Worm (Caenorhabditis elegans) whole organism, young adult: Measurements from ENCODE around the gene kin-36.

ENCODE experiments used
- B0261.1 ChIP-seq: sonication (generic microtip); optimal IDR thresholded peaks from 2 replicates; lab custom pipeline; 2016; ENCODE audit warnings: mild to moderate bottlenecking, missing genetic modification characterization, moderate library complexity, missing compliant biosample characterization
- B0336.3 ChIP-seq: fragments of 200-800 bp; sonication (Bioruptor generic); IDR thresholded peaks from 2 replicates; pipeline ENCODE4 v1.3.6; 2022; ENCODE audit warnings: missing genetic modification characterization, missing compliant biosample characterization
- C06A6.2 ChIP-seq: fragments of 200-800 bp; sonication (Bioruptor generic); conservative IDR thresholded peaks from 2 replicates; pipeline ENCODE4 v1.3.6; 2022; ENCODE audit warnings: missing genetic modification characterization, missing compliant biosample characterization
- F10E7.11 ChIP-seq: sonication (generic microtip); optimal IDR thresholded peaks from 2 replicates; lab custom pipeline; 2017; ENCODE audit warnings: mild to moderate bottlenecking, missing genetic modification characterization, moderate library complexity, missing compliant biosample characterization
- F23B12.7 ChIP-seq: sonication (generic microtip); optimal IDR thresholded peaks from 2 replicates; lab custom pipeline; 2017; ENCODE audit warnings: missing genetic modification characterization, mild to moderate bottlenecking, missing compliant biosample characterization, antibody characterized with exemption, moderate library complexity; ENCODE audit not compliant: insufficient read depth
- F39B2.1 ChIP-seq: fragments of 200-800 bp; sonication (Bioruptor generic); IDR thresholded peaks from 2 replicates; pipeline ENCODE4 v1.3.6; 2022; ENCODE audit warnings: missing genetic modification reagents, missing genetic modification characterization, missing compliant biosample characterization
- F52B5.7 ChIP-seq: sonication (generic microtip); optimal IDR thresholded peaks from 2 replicates; lab custom pipeline; 2016; ENCODE audit warnings: mild to moderate bottlenecking, missing genetic modification characterization, missing compliant biosample characterization
- F55B11.4 ChIP-seq: sonication (generic microtip); optimal IDR thresholded peaks from 2 replicates; lab custom pipeline; 2016; ENCODE audit warnings: missing compliant biosample characterization, missing genetic modification characterization, borderline replicate concordance; ENCODE audit not compliant: insufficient read depth
- K12H6.12 ChIP-seq: fragments of 200-800 bp; sonication (Bioruptor generic); optimal IDR thresholded peaks from 2 replicates; lab custom pipeline; 2018; ENCODE audit warnings: mild to moderate bottlenecking, missing genetic modification characterization, missing compliant biosample characterization
- Y53G8AR.9 ChIP-seq: fragments of 200-800 bp; sonication (Bioruptor generic); conservative IDR thresholded peaks from 2 replicates; pipeline ENCODE4 v1.3.6; 2022; ENCODE audit warnings: missing genetic modification reagents, missing genetic modification characterization, missing compliant biosample characterization
- ama-1 ChIP-seq, 3 experiments: fragments of 150-350 bp in 1 of 3; sonication (generic microtip) in 2 of 3; optimal IDR thresholded peaks; 2 replicates each; lab custom pipeline; 2014 to 2018; ENCODE audit warnings: missing biosample characterization in 2 of 3, missing genetic modification characterization in 2 of 3, missing genetic modification reagents in 2 of 3
- bed-1 ChIP-seq: fragments of 200-800 bp; sonication (Bioruptor generic); IDR thresholded peaks from 2 replicates; pipeline ENCODE4 v1.3.6; 2022; ENCODE audit warnings: missing genetic modification reagents, missing genetic modification characterization, missing compliant biosample characterization
- bed-2 ChIP-seq: fragments of 200-800 bp; sonication (Bioruptor generic); IDR thresholded peaks from 2 replicates; pipeline ENCODE4 v1.3.6; 2022; ENCODE audit warnings: missing genetic modification reagents, missing genetic modification characterization, missing compliant biosample characterization
- ccch-3 ChIP-seq: fragments of 200-800 bp; sonication (Bioruptor generic); optimal IDR thresholded peaks from 2 replicates; lab custom pipeline; 2018; ENCODE audit warnings: mild to moderate bottlenecking, missing genetic modification characterization, missing compliant biosample characterization
- cebp-1 ChIP-seq, 2 experiments: fragments of 200-800 bp in 1 of 2; sonication (Bioruptor generic) in 1 of 2; sonication (generic microtip) in 1 of 2; IDR thresholded peaks in 1 of 2; optimal IDR thresholded peaks in 1 of 2; 2 replicates each; pipeline versions ENCODE4 v1.3.6 to Lab custom; 2017 to 2022; ENCODE audit warnings: missing compliant biosample characterization in 2 of 2, missing genetic modification characterization in 2 of 2, mild to moderate bottlenecking in 1 of 2, missing genetic modification reagents in 1 of 2, moderate library complexity in 1 of 2
- cebp-2 ChIP-seq: fragments of 200-800 bp; sonication (Bioruptor generic); IDR thresholded peaks from 2 replicates; pipeline ENCODE4 v1.3.6; 2022; ENCODE audit warnings: missing genetic modification characterization, missing compliant biosample characterization
- ceh-27 ChIP-seq: fragments of 200-800 bp; sonication (Bioruptor generic); optimal IDR thresholded peaks from 2 replicates; lab custom pipeline; 2018; ENCODE audit warnings: mild to moderate bottlenecking, missing genetic modification characterization, moderate library complexity, missing compliant biosample characterization
- ceh-58 ChIP-seq: fragments of 200-800 bp; sonication (Bioruptor generic); IDR thresholded peaks from 2 replicates; pipeline ENCODE4 v1.3.6; 2022; ENCODE audit warnings: missing genetic modification characterization, missing compliant biosample characterization
- ceh-79 ChIP-seq: sonication (generic microtip); optimal IDR thresholded peaks from 2 replicates; lab custom pipeline; 2017; ENCODE audit warnings: mild to moderate bottlenecking, missing genetic modification characterization, missing compliant biosample characterization
- chd-7 ChIP-seq: sonication (generic microtip); optimal IDR thresholded peaks from 2 replicates; lab custom pipeline; 2016; ENCODE audit warnings: mild to moderate bottlenecking, missing genetic modification characterization, moderate library complexity, missing compliant biosample characterization
- die-1 ChIP-seq: sonication (generic microtip); optimal IDR thresholded peaks from 2 replicates; lab custom pipeline; 2016; ENCODE audit warnings: missing genotype, mild to moderate bottlenecking, missing genetic modification characterization, missing compliant biosample characterization
- dox-1 ChIP-seq: fragments of 200-800 bp; sonication (Bioruptor generic); IDR thresholded peaks from 2 replicates; pipeline ENCODE4 v1.3.6; 2022; ENCODE audit warnings: missing genetic modification reagents, missing genetic modification characterization, missing compliant biosample characterization
- egl-18 ChIP-seq: fragments of 200-800 bp; sonication (Bioruptor generic); IDR thresholded peaks from 2 replicates; pipeline ENCODE4 v1.3.6; 2022; ENCODE audit warnings: missing genetic modification reagents, missing genetic modification characterization, missing compliant biosample characterization
- ekl-4 ChIP-seq: fragments of 200-800 bp; sonication (Bioruptor generic); IDR thresholded peaks from 2 replicates; pipeline ENCODE4 v1.3.6; 2022; ENCODE audit warnings: missing genetic modification reagents, missing genetic modification characterization, missing compliant biosample characterization
- hlh-12 ChIP-seq: sonication (generic microtip); optimal IDR thresholded peaks from 2 replicates; lab custom pipeline; 2016; ENCODE audit warnings: missing genetic modification characterization, missing compliant biosample characterization
- hrde-1 ChIP-seq: sonication (generic microtip); optimal IDR thresholded peaks from 2 replicates; lab custom pipeline; 2016; ENCODE audit warnings: missing genetic modification characterization, mild to moderate bottlenecking, missing compliant biosample characterization, moderate library complexity, missing genotype, missing genetic modification reagents, borderline replicate concordance
- lin-26 ChIP-seq: fragments of 200-800 bp; sonication (Bioruptor generic); IDR thresholded peaks from 2 replicates; pipeline ENCODE4 v1.3.6; 2022; ENCODE audit warnings: missing genetic modification reagents, missing genetic modification characterization, missing compliant biosample characterization
- lir-1 ChIP-seq: fragments of 200-800 bp; sonication (Bioruptor generic); conservative IDR thresholded peaks from 2 replicates; pipeline ENCODE4 v1.3.6; 2022; ENCODE audit warnings: missing genetic modification reagents, missing genetic modification characterization, missing compliant biosample characterization
- lsl-1 ChIP-seq: fragments of 200-800 bp; sonication (Bioruptor generic); optimal IDR thresholded peaks from 2 replicates; lab custom pipeline; 2018; ENCODE audit warnings: mild to moderate bottlenecking, missing genetic modification characterization, moderate library complexity, missing compliant biosample characterization
- madf-3 ChIP-seq: fragments of 200-800 bp; sonication (Bioruptor generic); IDR thresholded peaks from 2 replicates; pipeline ENCODE4 v1.3.6; 2022; ENCODE audit warnings: missing genetic modification reagents, missing genetic modification characterization, missing compliant biosample characterization
- madf-8 ChIP-seq: fragments of 200-800 bp; sonication (Bioruptor generic); conservative IDR thresholded peaks from 2 replicates; pipeline ENCODE4 v1.3.6; 2022; ENCODE audit warnings: missing genetic modification reagents, missing genetic modification characterization, missing compliant biosample characterization
- mcd-1 ChIP-seq: fragments of 200-800 bp; sonication (Bioruptor generic); IDR thresholded peaks from 2 replicates; pipeline ENCODE4 v1.3.6; 2022; ENCODE audit warnings: missing genetic modification reagents, missing genetic modification characterization, missing compliant biosample characterization
- mes-4 ChIP-seq: sonication (generic microtip); optimal IDR thresholded peaks from 2 replicates; lab custom pipeline; 2016; ENCODE audit warnings: missing genotype, missing genetic modification characterization, missing compliant biosample characterization
- nhr-80 ChIP-seq: sonication (generic microtip); optimal IDR thresholded peaks from 2 replicates; lab custom pipeline; 2016; ENCODE audit warnings: missing genetic modification characterization, missing compliant biosample characterization
- pbrm-1 ChIP-seq: fragments of 200-800 bp; sonication (Bioruptor generic); IDR thresholded peaks from 2 replicates; pipeline ENCODE4 v1.3.6; 2022; ENCODE audit warnings: missing genetic modification reagents, missing genetic modification characterization, missing compliant biosample characterization
- repo-1 ChIP-seq: sonication (generic microtip); optimal IDR thresholded peaks from 2 replicates; lab custom pipeline; 2017; ENCODE audit warnings: mild to moderate bottlenecking, missing genetic modification characterization, missing compliant biosample characterization
- rpc-1 ChIP-seq, 2 experiments: fragments of 150-350 bp in 1 of 2; sonication (generic microtip) in 1 of 2; optimal IDR thresholded peaks; 2 replicates each; lab custom pipeline; 2014 to 2018; ENCODE audit warnings: missing biosample characterization in 1 of 2, missing genetic modification characterization in 1 of 2, missing genetic modification reagents in 1 of 2, missing genotype in 1 of 2
- sdz-38 ChIP-seq: sonication (generic microtip); optimal IDR thresholded peaks from 2 replicates; lab custom pipeline; 2016; ENCODE audit warnings: missing genotype, missing genetic modification characterization, missing compliant biosample characterization
- snpc-3.4 ChIP-seq: sonication (generic microtip); optimal IDR thresholded peaks from 2 replicates; lab custom pipeline; 2017; ENCODE audit warnings: missing genetic modification characterization, mild to moderate bottlenecking, missing compliant biosample characterization, antibody characterized with exemption, moderate library complexity, missing genotype, missing genetic modification reagents
- sptf-2 ChIP-seq: fragments of 200-800 bp; sonication (Bioruptor generic); optimal IDR thresholded peaks from 2 replicates; lab custom pipeline; 2018; ENCODE audit warnings: mild to moderate bottlenecking, missing genetic modification characterization, missing compliant biosample characterization
- unc-130 ChIP-seq: sonication (generic microtip); optimal IDR thresholded peaks from 2 replicates; lab custom pipeline; 2016; ENCODE audit warnings: missing genetic modification reagents, missing genetic modification characterization, missing compliant biosample characterization
- xnd-1 ChIP-seq: sonication (generic microtip); optimal IDR thresholded peaks from 2 replicates; lab custom pipeline; 2016; ENCODE audit warnings: missing genotype, missing genetic modification reagents, missing genetic modification characterization, missing compliant biosample characterization
- zfh-2 ChIP-seq: fragments of 200-800 bp; sonication (Bioruptor generic); conservative IDR thresholded peaks from 2 replicates; pipeline ENCODE4 v1.3.6; 2022; ENCODE audit warnings: missing genetic modification reagents, missing genetic modification characterization, missing compliant biosample characterization
- ztf-22 ChIP-seq: fragments of 200-800 bp; sonication (Bioruptor generic); optimal IDR thresholded peaks from 2 replicates; lab custom pipeline; 2018; ENCODE audit warnings: mild to moderate bottlenecking, missing genetic modification characterization, moderate library complexity, missing compliant biosample characterization
- ztf-6 ChIP-seq: fragments of 200-800 bp; sonication (Bioruptor generic); IDR thresholded peaks from 2 replicates; pipeline ENCODE4 v1.3.6; 2022; ENCODE audit warnings: missing genetic modification reagents, missing genetic modification characterization, missing compliant biosample characterization

kin-36 gene

ce11 chrIV:4660151-4661041, 18.4 kb upstream of the kin-36 start, which contains the start of the genes F29B9.11 and jmjd-1.2:
TSS of gene F29B9.11 (minus strand) at chrIV:4660201.
TSS of gene jmjd-1.2 (plus strand) at chrIV:4660991.
- no peak for TF ChIP-seq F10E7.11 (tag; lab: Kevin White, UChicago)
- TF ChIP-seq cebp-2 (GFP tag; lab: Robert Waterston, UW), result no peak
- TF ChIP-seq bed-2 (GFP tag; lab: Robert Waterston, UW), result peak; percentile 85
- TF ChIP-seq pbrm-1 (GFP tag; lab: Robert Waterston, UW), result peak; percentile 94
- no peak for TF ChIP-seq rpc-1 (optimal IDR thresholded peaks at IDR 0.05; lab: Kevin White, UChicago)
- TF ChIP-seq rpc-1 (tag; optimal IDR thresholded peaks at IDR 0.05; lab: Kevin White, UChicago), result no peak
- no peak for TF ChIP-seq bed-1
- TF ChIP-seq ekl-4 (GFP tag; lab: Robert Waterston, UW), result peak; percentile 79
- TF ChIP-seq dox-1 (GFP tag; lab: Robert Waterston, UW), result peak; percentile 96
- peak; percentile 40 for TF ChIP-seq die-1
- TF ChIP-seq lsl-1 (GFP tag; lab: Kevin White, UChicago), result peak; percentile 85
- TF ChIP-seq cebp-1 (GFP tag; IDR thresholded peaks at IDR 0.05; lab: Robert Waterston, UW), result peak; percentile 63; the same call in 1 of the 2 replicates
- TF ChIP-seq cebp-1 (tag; optimal IDR thresholded peaks at IDR 0.05; lab: Kevin White, UChicago), result peak; percentile 86
- TF ChIP-seq F39B2.1 (GFP tag; lab: Robert Waterston, UW), result no peak
- TF ChIP-seq K12H6.12 (tag; lab: Kevin White, UChicago), result peak; percentile 97
- peak; percentile 94 for TF ChIP-seq unc-130 (GFP tag; lab: Kevin White, UChicago)
- peak; percentile 13 for TF ChIP-seq B0261.1
- no peak for TF ChIP-seq ccch-3 (GFP tag; lab: Kevin White, UChicago)
- TF ChIP-seq lin-26 (GFP tag; lab: Robert Waterston, UW), result no peak
- TF ChIP-seq lir-1 (GFP tag; lab: Robert Waterston, UW), result peak; percentile 80
- TF ChIP-seq F52B5.7 (tag; lab: Kevin White, UChicago), result no peak
- peak; percentile 50 for TF ChIP-seq xnd-1 (tag; lab: Kevin White, UChicago)
- peak; percentile 68 for TF ChIP-seq nhr-80 (tag; lab: Kevin White, UChicago)
- peak; percentile 90 for TF ChIP-seq mcd-1 (GFP tag; lab: Robert Waterston, UW)
- no peak for TF ChIP-seq repo-1 (tag; lab: Kevin White, UChicago)
- TF ChIP-seq egl-18 (GFP tag; lab: Robert Waterston, UW), result no peak
- peak; percentile 89 for TF ChIP-seq B0336.3 (GFP tag; lab: Robert Waterston, UW)
- peak; percentile 68 for TF ChIP-seq chd-7 (tag; lab: Kevin White, UChicago)
- TF ChIP-seq hlh-12 (tag; lab: Kevin White, UChicago), result no peak
- TF ChIP-seq zfh-2 (GFP tag; lab: Robert Waterston, UW), result peak; percentile 76; the same call in 1 of the 2 replicates
- peak; percentile 55 for TF ChIP-seq madf-8 (GFP tag; lab: Robert Waterston, UW)
- no peak for TF ChIP-seq F55B11.4
- TF ChIP-seq snpc-3.4, result peak; percentile 84
- TF ChIP-seq sptf-2 (GFP tag; lab: Kevin White, UChicago), result no peak
- TF ChIP-seq ama-1 (optimal IDR thresholded peaks at IDR 0.05; lab: Kevin White, UChicago), result no peak
- TF ChIP-seq ama-1 (GFP tag; optimal IDR thresholded peaks at IDR 0.05; lab: Kevin White, UChicago), result no peak
- TF ChIP-seq mes-4 (tag; lab: Kevin White, UChicago), result no peak
- TF ChIP-seq ceh-27, result peak; percentile 91
- peak; percentile 75; the same call in 1 of the 2 replicates for TF ChIP-seq madf-3
- TF ChIP-seq hrde-1 (tag; lab: Kevin White, UChicago), result no peak
- no peak for TF ChIP-seq sdz-38
- peak; percentile 77 for TF ChIP-seq C06A6.2 (GFP tag; lab: Robert Waterston, UW)
- peak; percentile 89 for TF ChIP-seq Y53G8AR.9 (GFP tag; lab: Robert Waterston, UW)
- peak; percentile 0 for TF ChIP-seq F23B12.7 (tag; lab: Kevin White, UChicago)
- no peak for TF ChIP-seq ztf-22 (GFP tag; lab: Kevin White, UChicago)
- no peak for TF ChIP-seq ceh-79 (tag; lab: Kevin White, UChicago)
- no peak for TF ChIP-seq ztf-6 (GFP tag; lab: Robert Waterston, UW)
- TF ChIP-seq ceh-58 (GFP tag; lab: Robert Waterston, UW), result no peak
